Fruit fly (Drosophila melanogaster): ENCODE results near the gene ninaA.
A peak's percentile ranks its signal among the peaks of the same experiment; 100 is the strongest.

ninaA gene

dm6 chr2L:871419-871846, 5.7 kb upstream of the ninaA start:
- no peak for TF ChIP-seq CG34367 (tag; optimal IDR thresholded peaks at IDR 0.05)
- no peak for TF ChIP-seq CG8301 (tag; optimal IDR thresholded peaks at IDR 0.05)

dm6 chr2L:873724-874504, 3.2 kb upstream of the ninaA start:
- no peak for TF ChIP-seq rn (GFP tag; IDR thresholded peaks at IDR 0.05)
- 0 out of 2 replicates have a peak, but pooled peaks have one; percentile 12 for TF ChIP-seq Ets98B (GFP tag; IDR thresholded peaks at IDR 0.05)
- peak; percentile 40; the same call in 1 of the 2 replicates for TF ChIP-seq CG32121 (GFP tag; IDR thresholded peaks at IDR 0.05)

- TF ChIP-seq Ets98B (GFP tag; IDR thresholded peaks at IDR 0.05), result no peak
- TF ChIP-seq CG14655 (GFP tag; optimal IDR thresholded peaks at IDR 0.05), result no peak
- no peak for TF ChIP-seq gl (tag; optimal IDR thresholded peaks at IDR 0.05)
- TF ChIP-seq EcR (GFP tag; optimal IDR thresholded peaks at IDR 0.05), result no peak
Observed at dm6 chr2L:884970-885369, 7.9 kb downstream of the ninaA start, which contains the start of gene CG15824. Gene CG15824, minus strand, starts transcription at chr2L:885141.

dm6 chr2L:886743-887142, 9.6 kb downstream of the ninaA start:
- TF ChIP-seq Ets98B (GFP tag; IDR thresholded peaks at IDR 0.05) (no peak), CG4496 (GFP tag; IDR thresholded peaks at IDR 0.05) (no peak), gl (tag; optimal IDR thresholded peaks at IDR 0.05) (no peak), EcR (GFP tag; optimal IDR thresholded peaks at IDR 0.05) (no peak), rn (GFP tag; IDR thresholded peaks at IDR 0.05) (no peak), CG8159 (tag; optimal IDR thresholded peaks at IDR 0.05) (no peak), CG14655 (GFP tag; optimal IDR thresholded peaks at IDR 0.05) (no peak), D1 (tag; optimal IDR thresholded peaks at IDR 0.05) (no peak), Pif1B (GFP tag; optimal IDR thresholded peaks at IDR 0.05) (no peak), Snoo (tag; optimal IDR thresholded peaks at IDR 0.05) (no peak), CG13204 (GFP tag; optimal IDR thresholded peaks at IDR 0.05) (no peak), CG34367 (tag; optimal IDR thresholded peaks at IDR 0.05) (no peak), CG32121 (GFP tag; IDR thresholded peaks at IDR 0.05) (no peak), CG8301 (tag; optimal IDR thresholded peaks at IDR 0.05) (no peak)

dm6 chr2L:887788-888187, 10.7 kb downstream of the ninaA start:
- no peak for TF ChIP-seq CG34367 (tag; optimal IDR thresholded peaks at IDR 0.05)
- no peak for TF ChIP-seq CG17806 (tag; optimal IDR thresholded peaks at IDR 0.05)
- TF ChIP-seq CG8301 (tag; optimal IDR thresholded peaks at IDR 0.05), result no peak
- TF ChIP-seq EcR (GFP tag; optimal IDR thresholded peaks at IDR 0.05), result no peak
- TF ChIP-seq CG13204 (GFP tag; optimal IDR thresholded peaks at IDR 0.05), result no peak
- TF ChIP-seq Ets98B (GFP tag; IDR thresholded peaks at IDR 0.05), result no peak
- no peak for TF ChIP-seq D1 (tag; optimal IDR thresholded peaks at IDR 0.05)
- TF ChIP-seq gl (tag; optimal IDR thresholded peaks at IDR 0.05), result no peak
- TF ChIP-seq Pif1B (GFP tag; optimal IDR thresholded peaks at IDR 0.05), result no peak
- no peak for TF ChIP-seq CG9948 (tag; optimal IDR thresholded peaks at IDR 0.05)
- no peak for TF ChIP-seq CG14655 (GFP tag; optimal IDR thresholded peaks at IDR 0.05)
- TF ChIP-seq fd96Ca (GFP tag; IDR thresholded peaks at IDR 0.05), result no peak

dm6 chr2L:889799-890198, 12.7 kb downstream of the ninaA start:
- 0 out of 3 replicates have a peak, but pooled peaks have one; percentile 14 for TF ChIP-seq fd96Ca (GFP tag; IDR thresholded peaks at IDR 0.05)
- TF ChIP-seq Ets98B (GFP tag; IDR thresholded peaks at IDR 0.05), result no peak
- no peak for TF ChIP-seq rn (GFP tag; IDR thresholded peaks at IDR 0.05)
- TF ChIP-seq CG4496 (GFP tag; IDR thresholded peaks at IDR 0.05), result 0 out of 3 replicates have a peak, but pooled peaks have one; percentile 14
- TF ChIP-seq CG8159 (tag; optimal IDR thresholded peaks at IDR 0.05), result no peak

- TF ChIP-seq CG34367 (tag; optimal IDR thresholded peaks at IDR 0.05) (no peak), CG8159 (tag; optimal IDR thresholded peaks at IDR 0.05) (peak; percentile 28), fd96Ca (GFP tag; IDR thresholded peaks at IDR 0.05) (no peak)
Observed at dm6 chr2L:892461-892860, 15.4 kb downstream of the ninaA start.

dm6 chr2L:893171-893570, 16.1 kb downstream of the ninaA start:
- TF ChIP-seq CG14655 (GFP tag; optimal IDR thresholded peaks at IDR 0.05) (no peak), CG8301 (tag; optimal IDR thresholded peaks at IDR 0.05) (no peak)

dm6 chr2L:895448-895847, 18.3 kb downstream of the ninaA start:
- TF ChIP-seq CG15710 (tag; optimal IDR thresholded peaks at IDR 0.05) (peak; percentile 49), Pif1B (GFP tag; optimal IDR thresholded peaks at IDR 0.05) (no peak)

All from whole organism, pupa.